Worm (Caenorhabditis elegans): ENCODE measurements around the gene F57F4.2.

The F57F4.2 gene

ce11 chrV:6351122-6351521, 38.4 kb downstream of the F57F4.2 start:
- TF ChIP-seq mec-3 (tag; optimal IDR thresholded peaks at IDR 0.05; ENCODE audit: borderline replicate concordance) (no peak), madf-2 (tag; optimal IDR thresholded peaks at IDR 0.05) (no peak), ceh-31 (tag; optimal IDR thresholded peaks at IDR 0.05) (peak; percentile 42), dve-1 (tag; optimal IDR thresholded peaks at IDR 0.05) (no peak), ztf-16 (tag; optimal IDR thresholded peaks at IDR 0.05) (no peak), ref-2 (tag; optimal IDR thresholded peaks at IDR 0.05) (no peak), F13H6.1 (tag; optimal IDR thresholded peaks at IDR 0.05) (peak; percentile 94)

- TF ChIP-seq ahr-1 (tag; optimal IDR thresholded peaks at IDR 0.05) (no peak), unc-86 (tag; optimal IDR thresholded peaks at IDR 0.05) (no peak), ref-2 (tag; optimal IDR thresholded peaks at IDR 0.05) (no peak), K02D7.2 (tag; optimal IDR thresholded peaks at IDR 0.05) (no peak), ceh-45 (GFP tag; IDR thresholded peaks at IDR 0.05) (no peak), odd-2 (tag; optimal IDR thresholded peaks at IDR 0.05) (no peak), zip-5 (tag; optimal IDR thresholded peaks at IDR 0.05) (no peak), K09A11.1 (tag; optimal IDR thresholded peaks at IDR 0.05; ENCODE audit: insufficient read depth) (no peak), pqm-1 (tag; optimal IDR thresholded peaks at IDR 0.05) (no peak), ceh-30 (tag; optimal IDR thresholded peaks at IDR 0.05) (no peak), hlh-30 (tag; optimal IDR thresholded peaks at IDR 0.05; ENCODE audit: insufficient read depth) (no peak), sox-2 (GFP tag; IDR thresholded peaks at IDR 0.05) (no peak), unc-55 (GFP tag; optimal IDR thresholded peaks at IDR 0.05) (no peak), gmeb-2 (tag; optimal IDR thresholded peaks at IDR 0.05) (no peak), fkh-6 (tag; optimal IDR thresholded peaks at IDR 0.05) (no peak), hlh-8 (tag; optimal IDR thresholded peaks at IDR 0.05) (no peak), ceh-22 (tag; optimal IDR thresholded peaks at IDR 0.05) (no peak), mec-3 (tag; optimal IDR thresholded peaks at IDR 0.05; ENCODE audit: borderline replicate concordance) (no peak), che-1 (tag; optimal IDR thresholded peaks at IDR 0.05) (no peak), C08G9.2 (tag; optimal IDR thresholded peaks at IDR 0.05) (no peak)
These were observed 39.4 kb downstream of the F57F4.2 start for ce11 chrV:6350109-6350508.

- no peak for TF ChIP-seq ceh-18 (tag; optimal IDR thresholded peaks at IDR 0.05)
These were observed 39.9 kb downstream of the F57F4.2 start for ce11 chrV:6349597-6349996.

ce11 chrV:6348133-6348532, 41.4 kb downstream of the F57F4.2 start:
- TF ChIP-seq pha-4 (tag; optimal IDR thresholded peaks at IDR 0.05) (no peak), pax-1 (tag; optimal IDR thresholded peaks at IDR 0.05) (no peak), T23F11.4 (GFP tag; optimal IDR thresholded peaks at IDR 0.05) (no peak), hlh-30 (tag; optimal IDR thresholded peaks at IDR 0.05; ENCODE audit: insufficient read depth) (peak; percentile 53), ceh-6 (GFP tag; optimal IDR thresholded peaks at IDR 0.05) (no peak), lin-11 (tag; optimal IDR thresholded peaks at IDR 0.05) (no peak), ceh-45 (GFP tag; IDR thresholded peaks at IDR 0.05) (no peak), ceh-31 (tag; optimal IDR thresholded peaks at IDR 0.05) (no peak), dmd-4 (tag; optimal IDR thresholded peaks at IDR 0.05; ENCODE audit: borderline replicate concordance) (no peak), tbx-7 (tag; optimal IDR thresholded peaks at IDR 0.05) (no peak), sox-4 (tag; optimal IDR thresholded peaks at IDR 0.05) (no peak), hlh-13 (GFP tag; optimal IDR thresholded peaks at IDR 0.05) (no peak), rnt-1 (tag; optimal IDR thresholded peaks at IDR 0.05) (peak; percentile 6), F13H6.1 (tag; optimal IDR thresholded peaks at IDR 0.05) (peak; percentile 43), ceh-14 (tag; optimal IDR thresholded peaks at IDR 0.05) (no peak), ceh-18 (tag; optimal IDR thresholded peaks at IDR 0.05) (no peak)

Data from whole organism, late embryonic.